Worm (Caenorhabditis elegans): Measurements from ENCODE around the gene cisd-1.
A peak's percentile ranks its signal among the peaks of the same experiment; 100 is the strongest.

The cisd-1 gene

DNA sequence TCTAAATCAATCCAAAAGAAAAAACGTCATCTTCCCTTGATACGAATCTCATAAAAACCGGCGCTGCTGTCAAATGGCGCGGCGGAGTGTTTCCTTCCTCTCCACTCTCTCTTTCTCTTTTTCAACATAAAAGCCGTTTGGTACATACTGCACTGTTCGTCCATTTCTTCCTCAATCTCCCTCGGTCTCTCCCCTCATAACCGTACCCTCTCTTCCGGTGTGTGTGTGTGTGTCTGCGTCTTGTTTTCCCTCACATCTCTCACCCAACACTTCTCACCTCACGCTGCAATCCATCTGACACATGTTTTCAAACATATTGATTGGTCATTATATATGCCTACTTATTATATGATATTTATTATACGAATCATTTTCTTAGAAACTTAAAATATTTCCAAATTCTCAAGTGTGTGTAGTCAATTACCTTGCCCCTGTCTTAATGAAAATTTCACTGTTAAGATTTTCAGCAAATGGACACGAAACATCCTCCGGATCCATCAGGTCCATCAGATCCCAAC is 4.9 kb downstream of the cisd-1 start, which contains the start of the genes aars-1 and rga-1 (continued):
- no peak for TF ChIP-seq unc-62 (GFP tag; optimal IDR thresholded peaks at IDR 0.05)
- peak; percentile 88 for TF ChIP-seq blmp-1 (tag; optimal IDR thresholded peaks at IDR 0.05)
- peak; percentile 42 for TF ChIP-seq jun-1 (tag; optimal IDR thresholded peaks at IDR 0.05)
- TF ChIP-seq lsy-2 (tag; optimal IDR thresholded peaks at IDR 0.05), result peak; percentile 28 to 57
- TF ChIP-seq nhr-71 (tag; optimal IDR thresholded peaks at IDR 0.05), result peak; percentile 57
- TF ChIP-seq aly-2 (tag; optimal IDR thresholded peaks at IDR 0.05), result no peak
- TF ChIP-seq lin-13 (GFP tag; optimal IDR thresholded peaks at IDR 0.05), result no peak
- no peak for TF ChIP-seq ztf-4 (tag; optimal IDR thresholded peaks at IDR 0.05)
- TF ChIP-seq dpl-1 (GFP tag; optimal IDR thresholded peaks at IDR 0.05), result peak in 2 of 3 experiments; percentile 26 to 44
- no peak for TF ChIP-seq fkh-8 (tag; optimal IDR thresholded peaks at IDR 0.05)
- TF ChIP-seq egl-13 (tag; optimal IDR thresholded peaks at IDR 0.05), result no peak
- no peak for TF ChIP-seq ama-1 (optimal IDR thresholded peaks at IDR 0.05)
- no peak for TF ChIP-seq F16B12.6 (tag; optimal IDR thresholded peaks at IDR 0.05)
- TF ChIP-seq fkh-10 (GFP tag; optimal IDR thresholded peaks at IDR 0.05), result no peak
- no peak for TF ChIP-seq nhr-28 (tag; optimal IDR thresholded peaks at IDR 0.05)
- no peak for TF ChIP-seq ces-1 (GFP tag; optimal IDR thresholded peaks at IDR 0.05)
- no peak for TF ChIP-seq nhr-84 (tag; optimal IDR thresholded peaks at IDR 0.05)
- TF ChIP-seq ceh-63 (GFP tag; optimal IDR thresholded peaks at IDR 0.05), result no peak
- TF ChIP-seq nhr-85 (tag), result peak; percentile 83
- TF ChIP-seq efl-1 (optimal IDR thresholded peaks at IDR 0.05), result peak; percentile 41 to 47
- TF ChIP-seq efl-1 (GFP tag; optimal IDR thresholded peaks at IDR 0.05 in 1 of 2), result peak; percentile 29 to 91
- peak; percentile 32 for TF ChIP-seq lir-3 (tag; optimal IDR thresholded peaks at IDR 0.05; ENCODE audit: poor library complexity)
- TF ChIP-seq sptf-1 (tag; optimal IDR thresholded peaks at IDR 0.05), result no peak
- TF ChIP-seq alr-1 (tag; optimal IDR thresholded peaks at IDR 0.05; ENCODE audit: borderline replicate concordance), result no peak
- TF ChIP-seq Y116A8C.19 (tag; optimal IDR thresholded peaks at IDR 0.05; ENCODE audit: borderline replicate concordance), result no peak
- TF ChIP-seq lin-15B (tag; optimal IDR thresholded peaks at IDR 0.05), result no peak
- peak in 3 of 6 experiments; percentile 5 to 57 (median 55) for TF ChIP-seq elt-3 (tag; optimal IDR thresholded peaks at IDR 0.05)
- TF ChIP-seq zip-4 (GFP tag; optimal IDR thresholded peaks at IDR 0.05), result no peak
- peak in 1 of 2 experiments; percentile 49 for TF ChIP-seq mdl-1 (tag; optimal IDR thresholded peaks at IDR 0.05)
- no peak for TF ChIP-seq sup-37 (GFP tag; optimal IDR thresholded peaks at IDR 0.05)
- no peak for TF ChIP-seq isw-1 (GFP tag; IDR thresholded peaks at IDR 0.05)
- no peak for TF ChIP-seq C16A3.4 (tag; optimal IDR thresholded peaks at IDR 0.05)
- TF ChIP-seq zag-1 (tag; optimal IDR thresholded peaks at IDR 0.05), result no peak
- TF ChIP-seq pqm-1 (tag; optimal IDR thresholded peaks at IDR 0.05), result no peak
- TF ChIP-seq dsc-1 (tag; optimal IDR thresholded peaks at IDR 0.05), result peak; percentile 36
- no peak for TF ChIP-seq ets-5 (GFP tag; IDR thresholded peaks at IDR 0.05)
- TF ChIP-seq mab-9 (GFP tag; IDR thresholded peaks at IDR 0.05), result no peak
- no peak for TF ChIP-seq vab-15 (tag; optimal IDR thresholded peaks at IDR 0.05)
- TF ChIP-seq tbx-2 (tag; optimal IDR thresholded peaks at IDR 0.05), result peak; percentile 55

DNA sequence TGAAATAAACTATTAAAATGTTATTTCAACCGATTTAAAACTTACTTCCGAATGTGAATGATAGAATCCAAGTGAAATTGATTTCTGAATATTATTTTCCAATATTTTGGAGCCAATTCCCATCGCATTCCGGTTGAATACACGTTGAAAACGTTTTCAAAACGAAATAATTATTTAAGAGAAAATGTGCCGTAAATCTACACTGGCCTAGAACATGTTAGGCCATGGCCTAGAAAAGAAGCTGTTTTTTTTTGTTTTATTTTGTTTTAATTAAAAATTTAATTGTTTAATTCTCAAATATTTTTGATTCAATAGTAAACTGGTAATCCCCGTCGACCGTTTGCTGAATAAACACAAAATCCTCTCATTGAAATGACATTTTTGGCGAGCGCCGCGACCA is 5.5 kb downstream of the cisd-1 start:
- TF ChIP-seq ama-1 (optimal IDR thresholded peaks at IDR 0.05), result no peak
- TF ChIP-seq egl-27 (tag; optimal IDR thresholded peaks at IDR 0.05), result no peak
- peak; percentile 46 for TF ChIP-seq ceh-90 (tag; optimal IDR thresholded peaks at IDR 0.05)
- TF ChIP-seq jun-1 (tag; optimal IDR thresholded peaks at IDR 0.05), result no peak
- TF ChIP-seq swsn-7 (tag; optimal IDR thresholded peaks at IDR 0.05), result no peak
- TF ChIP-seq nhr-90 (tag; optimal IDR thresholded peaks at IDR 0.05; ENCODE audit: poor library complexity), result no peak
- TF ChIP-seq dpl-1 (GFP tag; optimal IDR thresholded peaks at IDR 0.05), result peak in 1 of 3 experiments; percentile 27
- no peak for TF ChIP-seq fos-1 (tag; optimal IDR thresholded peaks at IDR 0.05)
- peak in 1 of 2 experiments; percentile 9 for TF ChIP-seq lsy-2 (tag; optimal IDR thresholded peaks at IDR 0.05)
- TF ChIP-seq hlh-17 (GFP tag; optimal IDR thresholded peaks at IDR 0.05; ENCODE audit: borderline replicate concordance), result no peak
- peak; percentile 41 for TF ChIP-seq lir-3 (tag; optimal IDR thresholded peaks at IDR 0.05; ENCODE audit: poor library complexity)
- TF ChIP-seq nhr-11 (tag; optimal IDR thresholded peaks at IDR 0.05), result no peak
- TF ChIP-seq efl-1 (optimal IDR thresholded peaks at IDR 0.05), result peak; percentile 9 to 31
- TF ChIP-seq efl-1 (GFP tag; optimal IDR thresholded peaks at IDR 0.05 in 1 of 2), result peak; percentile 8 to 56
- TF ChIP-seq ces-1 (GFP tag; optimal IDR thresholded peaks at IDR 0.05), result no peak
- TF ChIP-seq snpc-4 (tag; optimal IDR thresholded peaks at IDR 0.05), result no peak
- peak; percentile 15 for TF ChIP-seq rnt-1 (tag; optimal IDR thresholded peaks at IDR 0.05)
